Worm (Caenorhabditis elegans) whole organism, young adult: ENCODE measurements around the gene C29E4.13.

Experiments used
- D2030.7 ChIP-seq: fragments of 200-800 bp; sonication (Bioruptor generic); IDR thresholded peaks from 2 replicates; pipeline ENCODE4 v1.3.6; 2022; ENCODE audit warnings: missing genetic modification reagents, missing genetic modification characterization, missing compliant biosample characterization
- K12H6.12 ChIP-seq: fragments of 200-800 bp; sonication (Bioruptor generic); optimal IDR thresholded peaks from 2 replicates; lab custom pipeline; 2018; ENCODE audit warnings: mild to moderate bottlenecking, missing genetic modification characterization, missing compliant biosample characterization
- Y56A3A.18 ChIP-seq: fragments of 200-800 bp; sonication (Bioruptor generic); IDR thresholded peaks from 2 replicates; pipeline ENCODE4 v1.3.6; 2022; ENCODE audit warnings: missing genetic modification reagents, missing genetic modification characterization, missing compliant biosample characterization
- Y95B8A.8 ChIP-seq: fragments of 200-800 bp; sonication (Bioruptor generic); IDR thresholded peaks from 2 replicates; pipeline ENCODE4 v1.3.6; 2022; ENCODE audit warnings: missing genetic modification reagents, missing genetic modification characterization, missing compliant biosample characterization
- cebp-1 ChIP-seq, 2 experiments: fragments of 200-800 bp in 1 of 2; sonication (Bioruptor generic) in 1 of 2; sonication (generic microtip) in 1 of 2; IDR thresholded peaks in 1 of 2; optimal IDR thresholded peaks in 1 of 2; 2 replicates each; pipeline versions ENCODE4 v1.3.6 to Lab custom; 2017 to 2022; ENCODE audit warnings: missing compliant biosample characterization in 2 of 2, missing genetic modification characterization in 2 of 2, mild to moderate bottlenecking in 1 of 2, missing genetic modification reagents in 1 of 2, moderate library complexity in 1 of 2
- lin-54 ChIP-seq: fragments of 200-800 bp; sonication (Bioruptor generic); optimal IDR thresholded peaks from 2 replicates; lab custom pipeline; 2018; ENCODE audit warnings: mild to moderate bottlenecking, missing genetic modification characterization, missing compliant biosample characterization
- madf-3 ChIP-seq: fragments of 200-800 bp; sonication (Bioruptor generic); IDR thresholded peaks from 2 replicates; pipeline ENCODE4 v1.3.6; 2022; ENCODE audit warnings: missing genetic modification reagents, missing genetic modification characterization, missing compliant biosample characterization
- nhr-179 ChIP-seq: sonication (generic microtip); optimal IDR thresholded peaks from 2 replicates; lab custom pipeline; 2016; ENCODE audit warnings: mild to moderate bottlenecking, missing genetic modification characterization, missing compliant biosample characterization
- pha-4 ChIP-seq: fragments of 150-350 bp; sonication (generic microtip); optimal IDR thresholded peaks from 2 replicates; lab custom pipeline; 2014; ENCODE audit warnings: missing biosample characterization, missing genetic modification reagents, missing genetic modification characterization
- unc-62 ChIP-seq: fragments of 150-350 bp; optimal IDR thresholded peaks from 2 replicates; lab custom pipeline; 2014; ENCODE audit warnings: missing biosample characterization, missing genetic modification reagents, missing genetic modification characterization

- TF ChIP-seq nhr-179 (tag; lab: Kevin White, UChicago) (no peak), cebp-1 (GFP tag; IDR thresholded peaks at IDR 0.05; lab: Robert Waterston, UW) (no peak), cebp-1 (tag; optimal IDR thresholded peaks at IDR 0.05; lab: Kevin White, UChicago) (no peak), pha-4 (no peak), D2030.7 (GFP tag; lab: Robert Waterston, UW) (no peak), unc-62 (no peak), lin-54 (GFP tag; lab: Kevin White, UChicago) (no peak), madf-3 (no peak), K12H6.12 (no peak), Y95B8A.8 (no peak), Y56A3A.18 (GFP tag; lab: Robert Waterston, UW) (no peak)
These were observed 15.0 kb downstream of the C29E4.13 start, which contains the start of gene ZK688.12 for ce11 chrIII:7913488-7913887.
